Fruit fly (Drosophila melanogaster): Measurements from ENCODE around the gene RpL36A.
A peak's percentile ranks its signal among the peaks of the same experiment; 100 is the strongest.

Gene RpL36A

DNA sequence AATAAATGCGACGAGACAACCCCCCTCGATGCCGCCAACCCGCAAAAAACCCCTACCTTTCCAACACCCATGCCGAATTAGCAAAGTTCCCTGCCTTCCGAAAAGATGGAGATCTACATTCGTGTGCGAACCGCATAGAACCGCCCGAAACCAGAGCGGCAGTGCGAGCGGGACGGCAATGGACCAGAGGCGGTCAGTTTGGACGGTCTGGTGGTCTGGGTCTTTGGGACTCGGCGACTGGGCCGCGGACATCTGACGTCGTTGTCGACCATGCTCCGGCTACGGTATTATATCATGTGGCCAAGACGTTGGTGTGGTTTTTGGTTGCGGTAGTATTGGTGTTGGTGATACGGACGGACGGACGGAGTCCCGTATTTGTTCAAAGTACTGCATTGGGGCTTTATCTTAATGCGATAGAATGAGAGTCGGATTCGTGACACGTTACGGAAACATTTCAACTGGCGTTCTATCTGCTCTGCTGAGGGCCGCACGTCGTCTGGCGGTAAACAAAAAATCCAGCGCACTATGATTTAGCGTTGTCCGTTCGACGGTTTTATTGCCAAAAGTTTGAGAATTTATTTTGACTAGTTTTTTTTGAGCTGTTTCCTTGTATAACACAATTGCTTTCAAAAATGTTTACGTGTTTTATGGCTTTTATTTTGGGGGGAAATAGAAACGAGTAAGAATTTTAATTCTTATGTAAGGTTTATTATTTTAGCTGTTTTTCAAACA, 44.2 kb upstream of the RpL36A start:
- TF ChIP-seq Hr83 (GFP tag; optimal IDR thresholded peaks at IDR 0.05; ENCODE audit: poor library complexity, severe bottlenecking) (no peak), h (GFP tag; optimal IDR thresholded peaks at IDR 0.05) (peak; percentile 25), Dif (GFP tag; optimal IDR thresholded peaks at IDR 0.05; ENCODE audit: partially characterized antibody) (no peak), tai (GFP tag; optimal IDR thresholded peaks at IDR 0.05) (no peak), HLH106 (tag; optimal IDR thresholded peaks at IDR 0.05) (peak; percentile 15), Dfd (GFP tag; optimal IDR thresholded peaks at IDR 0.05) (no peak), dl (GFP tag; optimal IDR thresholded peaks at IDR 0.05; ENCODE audit: insufficient read depth in 1 of 2, partially characterized antibody in 2 of 2) (no peak), Sp1 (GFP tag; optimal IDR thresholded peaks at IDR 0.05) (no peak), Myc (optimal IDR thresholded peaks at IDR 0.05) (no peak), br (GFP tag; optimal IDR thresholded peaks at IDR 0.05) (peak; percentile 19), OdsH (GFP tag; optimal IDR thresholded peaks at IDR 0.05) (no peak), Rel (GFP tag; optimal IDR thresholded peaks at IDR 0.05) (no peak), Rel (tag; optimal IDR thresholded peaks at IDR 0.05) (peak; percentile 3), N (GFP tag; optimal IDR thresholded peaks at IDR 0.05) (no peak), rgr (GFP tag; optimal IDR thresholded peaks at IDR 0.05) (peak; percentile 11), Vsx2 (GFP tag; optimal IDR thresholded peaks at IDR 0.05; ENCODE audit: partially characterized antibody) (no peak), CG32264 (GFP tag; optimal IDR thresholded peaks at IDR 0.05) (no peak), lola (GFP tag; optimal IDR thresholded peaks at IDR 0.05) (no peak)

DNA sequence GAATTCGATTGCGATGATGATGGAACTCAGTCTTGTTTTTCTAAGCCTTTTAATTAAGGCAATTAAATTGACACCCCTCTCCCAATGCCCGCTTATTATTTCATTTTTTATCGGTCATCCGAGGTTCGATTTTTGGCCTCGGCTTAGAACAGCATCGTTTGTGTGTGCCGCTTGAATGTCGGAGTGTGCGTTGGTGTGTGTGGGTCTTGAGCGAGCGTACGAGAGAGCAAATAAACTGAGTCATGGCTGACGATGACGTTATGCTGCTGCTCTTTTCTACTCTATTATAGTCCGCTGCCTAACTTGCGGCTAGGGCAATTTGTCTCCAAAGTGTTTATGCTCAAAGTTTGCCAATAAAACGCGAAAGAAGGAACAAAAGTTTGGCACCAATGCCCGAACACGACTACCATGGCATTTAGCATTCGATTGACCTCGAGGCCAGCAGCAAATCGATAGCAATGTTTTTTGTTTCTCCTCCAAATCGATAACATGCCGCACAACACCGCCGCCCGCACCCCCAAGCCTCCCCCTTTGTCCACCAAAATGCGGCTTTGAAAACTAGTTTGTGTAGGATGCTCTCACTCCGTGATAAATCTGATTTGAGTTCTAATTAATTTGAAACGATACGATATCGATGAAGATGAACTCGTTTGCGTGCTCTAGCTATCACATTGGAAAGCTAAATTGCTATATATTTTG, 42.9 kb upstream of the RpL36A start:
- no peak for TF ChIP-seq GATAd (GFP tag; optimal IDR thresholded peaks at IDR 0.05)
- TF ChIP-seq Hr78 (GFP tag; optimal IDR thresholded peaks at IDR 0.05) = no peak
- TF ChIP-seq Hnf4 (GFP tag; optimal IDR thresholded peaks at IDR 0.05) = no peak
- no peak for TF ChIP-seq jim (GFP tag; optimal IDR thresholded peaks at IDR 0.05)
- TF ChIP-seq br (GFP tag; optimal IDR thresholded peaks at IDR 0.05) = no peak
- TF ChIP-seq OdsH (GFP tag; optimal IDR thresholded peaks at IDR 0.05) = no peak

DNA sequence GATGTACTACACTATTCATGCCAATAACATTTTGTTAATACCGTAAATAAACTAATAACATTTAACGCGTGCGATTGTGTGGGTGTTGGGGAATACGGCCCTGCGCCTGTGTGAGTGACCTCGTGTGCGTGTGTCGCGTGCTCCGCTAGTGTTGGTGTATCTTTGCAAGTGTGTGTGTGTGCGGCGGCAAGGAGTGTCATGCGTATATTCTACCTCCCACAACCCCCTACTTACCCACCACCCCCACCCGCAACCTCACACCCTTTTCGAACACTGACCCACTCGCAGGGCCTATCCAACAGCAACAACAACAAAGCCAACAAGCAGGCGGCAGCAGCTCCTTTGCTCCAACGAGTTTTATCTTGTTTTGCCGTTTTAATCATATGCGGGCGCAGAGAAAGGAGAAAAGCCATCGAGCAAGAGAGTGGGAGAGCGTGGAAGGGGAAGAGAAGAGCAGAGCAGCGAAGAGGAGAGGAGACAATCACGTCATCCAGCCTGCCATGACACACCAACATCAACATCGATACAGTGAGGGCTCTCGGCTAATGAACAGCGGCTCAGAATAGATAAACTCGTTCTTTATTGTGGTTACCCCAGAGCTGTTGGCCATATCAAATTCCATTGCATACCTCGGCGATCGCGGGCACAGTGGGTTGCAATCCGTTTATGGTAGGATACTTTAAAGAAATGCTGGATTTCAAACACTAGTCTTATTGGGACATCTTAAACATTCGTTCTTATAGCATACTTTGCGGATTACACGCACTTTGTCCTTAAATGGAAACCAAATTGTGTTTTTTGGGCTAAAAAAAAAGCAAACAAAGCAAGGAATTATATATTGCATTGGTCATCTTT, 41.9 kb upstream of the RpL36A start:
- TF ChIP-seq brk (GFP tag; optimal IDR thresholded peaks at IDR 0.05) = no peak
- TF ChIP-seq fru (GFP tag; optimal IDR thresholded peaks at IDR 0.05) = peak; percentile 8
- TF ChIP-seq Rel (GFP tag; optimal IDR thresholded peaks at IDR 0.05) = no peak
- no peak for TF ChIP-seq Rel (tag; optimal IDR thresholded peaks at IDR 0.05)
- TF ChIP-seq CG32264 (GFP tag; optimal IDR thresholded peaks at IDR 0.05) = no peak
- TF ChIP-seq br (GFP tag; optimal IDR thresholded peaks at IDR 0.05) = peak; percentile 6
- no peak for TF ChIP-seq HLH106 (tag; optimal IDR thresholded peaks at IDR 0.05)
- peak; percentile 29 for TF ChIP-seq Dif (GFP tag; optimal IDR thresholded peaks at IDR 0.05; ENCODE audit: partially characterized antibody)
- no peak for TF ChIP-seq jim (GFP tag; optimal IDR thresholded peaks at IDR 0.05)
- TF ChIP-seq dsf (GFP tag; optimal IDR thresholded peaks at IDR 0.05; ENCODE audit: borderline replicate concordance) = no peak
- TF ChIP-seq foxo (GFP tag; optimal IDR thresholded peaks at IDR 0.05) = peak in 1 of 2 experiments; percentile 16
- TF ChIP-seq tai (GFP tag; optimal IDR thresholded peaks at IDR 0.05) = no peak
- no peak for TF ChIP-seq CG9705 (GFP tag; optimal IDR thresholded peaks at IDR 0.05)
- no peak for TF ChIP-seq Hr83 (GFP tag; optimal IDR thresholded peaks at IDR 0.05; ENCODE audit: poor library complexity, severe bottlenecking)
- no peak for TF ChIP-seq Vsx2 (GFP tag; optimal IDR thresholded peaks at IDR 0.05; ENCODE audit: partially characterized antibody)
- peak; percentile 59 for TF ChIP-seq N (GFP tag; optimal IDR thresholded peaks at IDR 0.05)
- peak; percentile 12 for TF ChIP-seq ey (GFP tag; optimal IDR thresholded peaks at IDR 0.05)
- TF ChIP-seq woc (GFP tag; optimal IDR thresholded peaks at IDR 0.05) = peak; percentile 14
- TF ChIP-seq dl (GFP tag; optimal IDR thresholded peaks at IDR 0.05; ENCODE audit: insufficient read depth in 1 of 2, partially characterized antibody in 2 of 2) = peak in 1 of 2 experiments; percentile 39
- TF ChIP-seq Sp1 (GFP tag; optimal IDR thresholded peaks at IDR 0.05) = no peak
- TF ChIP-seq h (GFP tag; optimal IDR thresholded peaks at IDR 0.05) = peak; percentile 13
- TF ChIP-seq Jra (GFP tag; optimal IDR thresholded peaks at IDR 0.05) = no peak
- TF ChIP-seq Myc (optimal IDR thresholded peaks at IDR 0.05) = no peak

Measured in whole organism, wandering third instar larva.